Fruit fly (Drosophila melanogaster): ENCODE results near the gene CG4678.
A peak's percentile ranks its signal among the peaks of the same experiment; 100 is the strongest.

Gene CG4678

DNA sequence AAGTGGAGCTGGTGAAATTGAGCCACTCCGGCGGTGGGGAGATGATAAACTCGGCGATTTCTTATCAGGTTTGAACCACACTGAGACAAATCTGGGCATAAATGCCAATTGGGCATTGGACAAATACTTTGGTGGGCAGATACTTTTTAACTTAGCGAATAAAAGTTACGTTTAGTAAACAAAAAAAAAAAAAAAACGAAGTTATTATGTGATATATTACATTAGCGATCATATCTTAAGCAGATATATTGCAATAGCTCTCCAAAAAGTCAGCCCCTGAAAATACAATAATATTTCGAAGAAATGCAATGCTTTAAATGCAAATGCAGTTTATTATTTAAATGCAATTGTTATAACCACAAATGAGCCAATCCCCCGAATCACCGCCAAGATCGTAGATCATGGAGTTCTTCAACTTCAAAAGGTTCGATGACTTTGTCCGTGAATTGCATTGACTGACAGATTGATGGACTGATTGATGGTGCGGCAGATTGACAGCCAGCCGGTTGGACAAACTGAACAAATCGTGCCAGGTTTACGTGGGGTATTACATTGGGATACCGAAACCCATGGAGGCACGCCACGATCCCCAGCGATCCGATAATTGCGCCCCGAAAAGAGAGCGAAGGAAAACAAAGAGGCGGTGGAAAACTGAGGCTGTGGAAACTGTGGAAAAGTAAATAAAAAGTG is 2.1 kb downstream of the CG4678 start (continued):
- TF ChIP-seq Hr4 (GFP tag; optimal IDR thresholded peaks at IDR 0.05) = peak; percentile 36
- TF ChIP-seq Eip78C (GFP tag) = peak; percentile 52
- TF ChIP-seq vri (GFP tag; optimal IDR thresholded peaks at IDR 0.05) = no peak

DNA sequence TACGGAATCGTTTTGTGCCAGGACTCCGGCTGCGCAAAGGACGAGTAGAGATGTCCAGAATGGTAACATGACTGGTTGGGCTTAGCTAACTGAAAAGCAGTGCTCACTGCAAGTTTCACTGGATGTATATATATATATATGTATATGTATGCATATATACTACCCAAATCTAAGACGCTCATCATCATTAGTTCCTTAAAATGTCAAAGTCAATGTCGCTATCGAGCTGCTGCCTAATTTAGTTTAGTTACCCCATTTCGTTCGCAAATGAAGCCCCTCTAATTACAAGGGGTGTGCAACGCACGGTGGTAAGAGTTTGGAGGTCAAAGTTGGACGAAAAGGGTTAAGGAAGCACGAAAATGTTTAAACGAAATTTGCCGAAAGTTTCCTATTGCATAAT is 4.1 kb downstream of the CG4678 start, which contains the start of gene CG9676:
Gene CG9676 (minus strand): TSS at position 101 of the 400 bp plus-strand sequence.
- TF ChIP-seq Hr4 (GFP tag; optimal IDR thresholded peaks at IDR 0.05) = no peak
- no peak for TF ChIP-seq net (GFP tag; optimal IDR thresholded peaks at IDR 0.05)
- no peak for TF ChIP-seq Eip75B (GFP tag; optimal IDR thresholded peaks at IDR 0.05)
- TF ChIP-seq CG11902 (GFP tag; optimal IDR thresholded peaks at IDR 0.05) = no peak
- no peak for TF ChIP-seq esn (GFP tag; optimal IDR thresholded peaks at IDR 0.05)
- no peak for TF ChIP-seq CG11294 (GFP tag; IDR thresholded peaks at IDR 0.05)
- no peak for TF ChIP-seq CG6854 (GFP tag; optimal IDR thresholded peaks at IDR 0.05)
- no peak for TF ChIP-seq CG3032 (tag; optimal IDR thresholded peaks at IDR 0.05)
- TF ChIP-seq CG1621 (tag; optimal IDR thresholded peaks at IDR 0.05) = no peak
- TF ChIP-seq Hr39 (GFP tag; optimal IDR thresholded peaks at IDR 0.05) = no peak
- TF ChIP-seq CG32006 (GFP tag; optimal IDR thresholded peaks at IDR 0.05) = no peak
- TF ChIP-seq eg (GFP tag; IDR thresholded peaks at IDR 0.05) = no peak
- no peak for TF ChIP-seq ss (GFP tag; optimal IDR thresholded peaks at IDR 0.05)
- no peak for TF ChIP-seq pdm3 (GFP tag; optimal IDR thresholded peaks at IDR 0.05)
- TF ChIP-seq Gug (GFP tag; IDR thresholded peaks at IDR 0.05) = no peak

DNA sequence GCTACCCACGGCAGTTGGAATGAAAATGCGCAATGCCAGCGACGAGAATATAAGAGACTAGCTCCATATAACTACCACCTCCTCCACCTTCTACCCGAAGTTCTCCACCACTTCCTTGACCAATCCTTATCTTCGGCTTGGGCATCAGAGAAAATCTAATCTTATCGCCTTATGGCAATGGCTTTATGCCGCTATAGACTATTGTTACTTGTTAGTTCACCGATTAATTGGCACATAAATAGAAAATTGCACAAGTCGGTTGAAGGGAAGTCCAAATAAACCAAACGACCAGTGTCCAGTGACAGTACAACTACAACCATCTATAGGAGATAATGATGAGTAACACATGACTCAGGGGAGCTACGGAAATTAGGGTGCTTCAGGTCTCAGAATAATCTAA is 6.0 kb downstream of the CG4678 start, which contains the start of gene sphe:
Gene sphe (minus strand): TSS at position 32 of the 400 bp plus-strand sequence.
- TF ChIP-seq spab (GFP tag; optimal IDR thresholded peaks at IDR 0.05) (no peak), CG8319 (GFP tag; optimal IDR thresholded peaks at IDR 0.05) (no peak), vri (GFP tag; optimal IDR thresholded peaks at IDR 0.05) (peak; percentile 84)

DNA sequence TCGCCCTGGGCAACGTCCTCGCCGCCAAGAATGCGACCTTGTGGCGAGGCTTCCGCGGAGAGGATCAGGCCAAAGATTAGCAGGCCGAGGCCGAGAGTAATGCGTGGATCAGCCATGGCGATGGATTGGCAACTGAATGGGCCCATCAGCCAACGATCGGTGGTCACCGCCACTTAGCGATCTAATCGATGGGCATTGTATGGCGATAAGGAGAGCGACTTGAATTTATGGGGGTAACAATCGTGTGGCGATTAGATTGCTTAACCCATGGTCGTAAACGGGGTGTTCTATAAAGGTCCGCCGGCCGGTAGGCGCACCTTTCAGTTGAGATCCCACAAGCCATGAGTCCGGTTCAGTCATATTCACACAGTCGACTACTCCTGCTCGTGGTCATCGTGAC is 7.8 kb downstream of the CG4678 start, which contains the start of the genes CG9673 and CG4653:
Gene CG9673 (minus strand): TSS at position 138 of the 400 bp plus-strand sequence.
Gene CG4653 (plus strand): TSS at position 335 of the 400 bp plus-strand sequence.
- no peak for TF ChIP-seq cyc (GFP tag; optimal IDR thresholded peaks at IDR 0.05)
- TF ChIP-seq vri (GFP tag; optimal IDR thresholded peaks at IDR 0.05) = peak; percentile 38

DNA sequence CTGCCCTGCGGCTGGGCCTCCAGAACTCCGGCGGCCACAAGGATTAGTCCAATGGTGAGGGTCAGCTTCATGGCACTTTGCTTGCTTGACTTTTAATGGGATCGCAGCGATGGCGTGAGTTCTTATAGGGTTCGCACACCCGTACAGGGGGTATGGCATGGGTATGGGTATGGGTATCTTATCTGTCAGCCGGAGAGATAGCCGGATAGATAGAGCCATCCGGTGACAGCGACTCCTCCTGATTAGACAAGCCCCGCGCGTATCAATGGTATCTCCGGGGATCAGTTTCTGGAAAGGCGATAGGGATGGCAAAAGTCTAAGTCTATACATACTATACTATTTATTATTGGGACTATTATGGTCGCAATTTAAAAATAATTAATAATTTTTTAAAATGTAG is 10.8 kb downstream of the CG4678 start, which contains the start of gene CG9672:
Gene CG9672 (minus strand): TSS at position 101 of the 400 bp plus-strand sequence.
- TF ChIP-seq cyc (GFP tag; optimal IDR thresholded peaks at IDR 0.05) (no peak), CG8119 (GFP tag; IDR thresholded peaks at IDR 0.05) (no peak), ss (GFP tag; optimal IDR thresholded peaks at IDR 0.05) (no peak), vri (GFP tag; optimal IDR thresholded peaks at IDR 0.05) (no peak), spab (GFP tag; optimal IDR thresholded peaks at IDR 0.05) (no peak), svp (GFP tag) (no peak)

DNA sequence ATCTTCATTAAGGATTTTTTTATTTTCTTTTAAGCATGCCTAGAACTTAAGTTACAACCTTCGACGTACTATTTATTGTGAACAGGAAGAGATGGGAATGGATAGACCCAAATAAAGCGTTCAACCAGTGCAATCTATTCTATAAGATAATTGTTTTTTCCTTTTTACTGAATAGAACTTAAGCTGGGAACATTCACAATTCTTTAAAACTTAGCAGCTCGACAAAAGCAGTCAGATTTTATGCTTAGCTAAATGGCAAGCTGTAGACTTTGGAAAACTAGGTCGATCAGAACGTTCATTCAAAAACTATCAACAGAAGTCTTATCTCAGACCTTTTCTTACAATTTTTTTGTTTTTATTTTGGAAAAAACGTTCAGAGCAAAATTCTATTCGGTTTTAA is 15.1 kb downstream of the CG4678 start, which contains the start of gene CG13008:
Gene CG13008 (plus strand): TSS at position 301 of the 400 bp plus-strand sequence.
- TF ChIP-seq CG3032 (tag; optimal IDR thresholded peaks at IDR 0.05) (no peak), CG16779 (tag; optimal IDR thresholded peaks at IDR 0.05) (no peak), CG4318 (GFP tag; optimal IDR thresholded peaks at IDR 0.05) (no peak), Sox15 (GFP tag; optimal IDR thresholded peaks at IDR 0.05) (no peak), svp (GFP tag) (no peak), fd85E (GFP tag; optimal IDR thresholded peaks at IDR 0.05) (no peak), CG8319 (GFP tag; optimal IDR thresholded peaks at IDR 0.05) (no peak), fkh (GFP tag; optimal IDR thresholded peaks at IDR 0.05) (no peak), Hr38 (GFP tag; optimal IDR thresholded peaks at IDR 0.05) (no peak), Ets96B (tag; optimal IDR thresholded peaks at IDR 0.05) (no peak), CG11902 (GFP tag; optimal IDR thresholded peaks at IDR 0.05) (no peak), dac (GFP tag; optimal IDR thresholded peaks at IDR 0.05) (no peak)
